Worm (Caenorhabditis elegans): ENCODE data around the gene klp-3.

Gene klp-3

DNA sequence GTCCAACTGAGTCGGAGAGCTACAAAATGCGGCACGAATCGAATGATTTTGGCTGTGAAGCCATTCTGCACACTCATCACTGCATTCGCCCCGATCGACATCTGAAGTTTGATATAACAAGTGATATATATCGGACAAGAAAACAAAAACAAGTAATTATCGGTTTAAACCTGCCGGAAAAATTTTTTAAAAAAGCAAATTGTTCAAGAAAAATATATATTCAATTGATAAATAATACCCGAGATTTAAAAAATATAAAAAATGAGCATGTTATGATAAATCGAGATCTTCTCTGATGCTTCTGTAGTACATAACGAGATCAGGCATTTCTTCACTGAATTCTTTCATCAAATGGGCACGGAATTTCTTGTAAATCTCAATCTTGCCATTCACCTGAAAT, 11.5 kb downstream of the klp-3 start, which contains the start of gene T09A5.5:
Gene T09A5.5, minus strand, starts transcription at position 101 of the 400 bp plus-strand sequence.
- no peak for TF ChIP-seq scrt-1 (GFP tag; IDR thresholded peaks at IDR 0.05)
- no peak for TF ChIP-seq ets-7 (tag; optimal IDR thresholded peaks at IDR 0.05)
- no peak for TF ChIP-seq ceh-36 (tag; optimal IDR thresholded peaks at IDR 0.05)
- TF ChIP-seq aly-1 (tag; optimal IDR thresholded peaks at IDR 0.05): no peak
- no peak for TF ChIP-seq ama-1 (optimal IDR thresholded peaks at IDR 0.05)
- no peak for TF ChIP-seq hnd-1 (tag; optimal IDR thresholded peaks at IDR 0.05)
- no peak for TF ChIP-seq hmg-4 (GFP tag; optimal IDR thresholded peaks at IDR 0.05)
- TF ChIP-seq hmbx-1 (tag; optimal IDR thresholded peaks at IDR 0.05): no peak
- TF ChIP-seq pes-1 (GFP tag; IDR thresholded peaks at IDR 0.05): no peak
- no peak for TF ChIP-seq B0310.2 (tag; optimal IDR thresholded peaks at IDR 0.05)
- TF ChIP-seq tra-4 (tag; optimal IDR thresholded peaks at IDR 0.05): no peak
- no peak for TF ChIP-seq tbx-37 (GFP tag; conservative IDR thresholded peaks at IDR 0.05)
- no peak for TF ChIP-seq flt-1 (GFP tag; IDR thresholded peaks at IDR 0.05)
- no peak for TF ChIP-seq ceh-13 (GFP tag; optimal IDR thresholded peaks at IDR 0.05)

DNA sequence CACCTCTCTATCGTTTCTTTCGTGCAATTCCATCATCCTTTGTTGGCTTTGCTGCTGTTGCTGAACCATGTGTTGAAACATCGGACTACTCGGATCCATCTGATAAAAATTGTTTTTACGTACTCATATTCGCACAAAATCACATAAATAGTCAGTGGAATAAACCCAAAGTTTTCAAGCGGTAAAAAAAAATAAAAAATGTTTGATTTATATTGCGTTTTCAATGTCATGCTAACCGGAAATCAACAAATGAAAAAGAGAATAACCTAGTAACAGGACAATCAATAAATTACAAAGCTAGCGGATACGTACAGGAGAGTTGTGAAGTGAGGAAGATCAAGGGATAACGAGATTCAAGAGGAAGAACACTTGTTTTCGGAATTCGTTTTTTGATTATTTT, 12.8 kb downstream of the klp-3 start, which contains the start of gene mdt-10:
Gene mdt-10, minus strand, starts transcription at position 101 of the 400 bp plus-strand sequence.
- TF ChIP-seq tra-4 (tag; optimal IDR thresholded peaks at IDR 0.05): no peak
- no peak for TF ChIP-seq hmg-4 (GFP tag; optimal IDR thresholded peaks at IDR 0.05)
- TF ChIP-seq hmbx-1 (tag; optimal IDR thresholded peaks at IDR 0.05): no peak
- no peak for TF ChIP-seq flt-1 (GFP tag; IDR thresholded peaks at IDR 0.05)
- no peak for TF ChIP-seq B0310.2 (tag; optimal IDR thresholded peaks at IDR 0.05)
- no peak for TF ChIP-seq ceh-13 (GFP tag; optimal IDR thresholded peaks at IDR 0.05)
- TF ChIP-seq scrt-1 (GFP tag; IDR thresholded peaks at IDR 0.05): no peak

DNA sequence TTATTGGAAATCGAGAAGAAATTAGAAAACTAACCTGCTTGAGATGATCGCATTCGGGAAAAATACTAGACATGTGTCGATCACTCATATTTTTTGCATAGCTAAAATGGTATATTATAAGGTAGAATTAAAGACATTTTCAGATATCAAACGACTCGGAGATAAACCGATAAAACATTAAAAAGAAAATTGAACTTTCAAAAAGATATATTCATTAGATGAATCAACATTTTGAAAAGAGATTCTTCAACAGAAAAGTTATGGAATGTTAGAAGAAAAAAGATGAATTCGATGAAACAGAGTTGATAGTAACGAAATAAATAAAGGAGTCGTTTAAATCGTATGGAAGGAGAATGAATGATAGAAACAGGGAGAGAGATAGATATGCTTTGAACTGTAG, 13.5 kb downstream of the klp-3 start, which contains the start of gene mdmh-35:
Gene mdmh-35, minus strand, starts transcription at position 101 of the 400 bp plus-strand sequence.
- TF ChIP-seq hnd-1 (tag; optimal IDR thresholded peaks at IDR 0.05) (no peak), tbx-37 (GFP tag; conservative IDR thresholded peaks at IDR 0.05) (no peak), aly-1 (tag; optimal IDR thresholded peaks at IDR 0.05) (no peak), hmg-4 (GFP tag; optimal IDR thresholded peaks at IDR 0.05) (no peak)

DNA sequence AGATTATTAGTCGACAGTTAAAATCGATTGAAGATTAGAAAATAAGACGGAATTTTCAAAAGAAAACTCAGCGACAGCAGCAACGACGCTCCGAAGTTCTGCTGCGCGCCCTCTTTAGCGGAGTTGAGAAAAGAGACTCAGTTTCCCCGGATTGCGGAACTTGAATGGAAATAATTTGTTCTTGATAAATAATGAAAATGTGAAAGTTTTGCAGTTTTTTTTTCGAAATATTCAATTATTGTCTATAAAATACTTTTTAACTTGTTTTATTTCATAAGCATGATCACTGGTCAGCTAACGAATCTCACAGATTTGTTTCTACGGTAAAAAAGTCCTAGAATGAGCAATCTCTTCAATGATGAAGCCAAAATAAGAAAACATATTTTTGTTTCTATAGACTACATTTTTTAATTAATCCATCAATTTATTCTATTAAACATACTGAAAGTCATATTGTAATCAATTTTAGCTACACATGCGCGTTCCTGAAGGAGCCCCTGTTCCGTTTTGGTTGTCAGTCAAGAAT, 15.4 kb downstream of the klp-3 start, which contains the start of the genes cec-3 and T09A5.15:
Gene cec-3, minus strand, starts transcription at position 116 of the 526 bp plus-strand sequence.
Gene T09A5.15, plus strand, starts transcription at position 476 of the 526 bp plus-strand sequence.
- TF ChIP-seq ets-7 (tag; optimal IDR thresholded peaks at IDR 0.05): no peak
- TF ChIP-seq pes-1 (GFP tag; IDR thresholded peaks at IDR 0.05): no peak
- TF ChIP-seq F13C5.2 (tag; optimal IDR thresholded peaks at IDR 0.05): peak; percentile 63
- TF ChIP-seq B0310.2 (tag; optimal IDR thresholded peaks at IDR 0.05): no peak

DNA sequence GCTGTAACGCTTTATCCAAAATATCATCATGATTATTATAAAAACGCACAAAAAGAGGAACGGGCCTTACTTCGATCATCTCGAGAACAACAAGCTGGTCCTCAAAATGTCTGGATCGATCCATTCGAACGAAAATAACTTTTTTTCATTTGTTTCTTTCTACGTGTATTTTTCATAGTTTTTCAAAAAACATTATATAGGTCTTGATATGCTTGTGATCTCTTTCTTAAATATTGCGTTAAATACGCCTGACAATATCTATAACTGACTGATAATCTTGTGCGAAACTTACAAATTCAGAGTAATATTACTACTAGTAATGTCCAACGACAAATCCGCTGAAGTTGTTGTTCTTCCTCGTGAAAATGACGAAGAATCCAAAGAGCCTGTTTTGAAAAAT, 15.9 kb downstream of the klp-3 start, which contains the start of gene sds-22:
Gene sds-22, plus strand, starts transcription at position 301 of the 400 bp plus-strand sequence.
- TF ChIP-seq hnd-1 (tag; optimal IDR thresholded peaks at IDR 0.05) (no peak), tbx-37 (GFP tag; conservative IDR thresholded peaks at IDR 0.05) (no peak), pes-1 (GFP tag; IDR thresholded peaks at IDR 0.05) (no peak), scrt-1 (GFP tag; IDR thresholded peaks at IDR 0.05) (no peak), tra-4 (tag; optimal IDR thresholded peaks at IDR 0.05) (no peak), B0310.2 (tag; optimal IDR thresholded peaks at IDR 0.05) (no peak), tbx-11 (GFP tag; IDR thresholded peaks at IDR 0.05) (no peak), hmbx-1 (tag; optimal IDR thresholded peaks at IDR 0.05) (no peak), hmg-4 (GFP tag; optimal IDR thresholded peaks at IDR 0.05) (no peak), ama-1 (optimal IDR thresholded peaks at IDR 0.05) (no peak), flt-1 (GFP tag; IDR thresholded peaks at IDR 0.05) (no peak), F13C5.2 (tag; optimal IDR thresholded peaks at IDR 0.05) (no peak), ceh-13 (GFP tag; optimal IDR thresholded peaks at IDR 0.05) (no peak)

DNA sequence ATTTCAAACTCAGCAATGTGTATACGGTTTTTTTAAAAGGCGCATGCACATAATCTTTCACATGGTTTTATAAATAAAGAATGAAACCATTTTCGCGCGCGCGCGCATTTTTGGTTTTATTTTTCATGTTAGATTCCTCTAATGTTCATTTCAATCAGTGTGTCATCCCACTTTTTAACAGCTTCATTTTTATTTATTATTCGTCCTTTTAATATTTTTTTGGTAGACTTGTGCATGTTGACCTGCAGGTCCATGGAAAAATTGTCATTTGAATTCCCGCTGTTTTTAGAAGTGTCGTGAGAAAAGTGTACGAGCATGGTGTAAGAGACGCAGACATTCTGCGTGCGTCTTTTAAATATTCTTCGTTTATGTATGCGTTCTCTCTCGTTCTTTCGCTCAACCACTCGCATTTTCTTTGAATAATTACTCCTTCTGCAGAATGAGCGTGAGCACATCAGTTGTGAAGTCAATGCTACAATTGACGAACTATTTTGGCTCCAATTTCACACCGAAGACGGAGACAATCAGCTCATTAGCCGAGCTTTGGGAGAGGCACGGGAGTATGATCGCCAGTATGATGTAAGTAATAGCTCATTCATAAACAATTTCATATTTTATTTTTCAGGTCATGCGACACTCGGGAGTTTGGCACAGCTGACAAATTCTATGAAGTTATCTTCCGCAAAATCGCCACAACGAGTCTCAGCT, 18.2 kb downstream of the klp-3 start, which contains the start of gene lin-5:
Gene lin-5, plus strand, starts transcription at position 354 of the 708 bp plus-strand sequence.
- TF ChIP-seq hmg-4 (GFP tag; optimal IDR thresholded peaks at IDR 0.05) (no peak), F13C5.2 (tag; optimal IDR thresholded peaks at IDR 0.05) (peak; percentile 26), ceh-36 (tag; optimal IDR thresholded peaks at IDR 0.05) (no peak)

DNA sequence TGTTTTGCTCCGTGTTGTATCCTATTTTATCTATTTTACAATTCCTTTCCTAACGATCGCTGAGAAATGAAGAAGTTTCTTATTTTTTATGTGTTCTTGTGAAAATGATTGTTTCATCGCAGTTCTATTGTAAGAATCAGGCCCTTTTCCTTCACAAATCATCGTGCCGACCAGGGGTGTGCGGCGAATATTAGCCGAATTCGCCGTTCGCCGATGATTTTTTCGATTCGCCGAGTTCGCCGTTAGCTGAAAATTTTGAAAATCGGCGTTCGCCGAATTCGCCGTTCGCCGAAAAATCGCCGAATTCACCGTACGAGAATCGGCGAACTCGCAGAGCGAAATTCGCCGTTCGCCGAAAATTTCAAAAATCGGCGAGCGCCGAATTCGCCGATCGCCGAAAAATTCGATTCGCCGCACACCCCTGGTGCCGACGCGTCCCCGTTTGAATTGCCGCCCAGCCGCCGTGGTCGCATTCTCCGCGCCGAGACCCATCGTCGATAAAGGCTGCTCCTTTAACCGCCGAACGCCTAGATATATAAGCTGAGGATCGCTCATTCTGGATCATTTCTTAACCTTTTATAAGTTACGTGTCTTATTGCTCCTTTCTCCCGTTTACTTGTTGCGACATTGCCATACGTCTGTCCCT, 21.4 kb downstream of the klp-3 start:
- TF ChIP-seq pes-1 (GFP tag; IDR thresholded peaks at IDR 0.05) (peak; percentile 57; the same call in 1 of the 2 replicates), F13C5.2 (tag; optimal IDR thresholded peaks at IDR 0.05) (no peak)

DNA sequence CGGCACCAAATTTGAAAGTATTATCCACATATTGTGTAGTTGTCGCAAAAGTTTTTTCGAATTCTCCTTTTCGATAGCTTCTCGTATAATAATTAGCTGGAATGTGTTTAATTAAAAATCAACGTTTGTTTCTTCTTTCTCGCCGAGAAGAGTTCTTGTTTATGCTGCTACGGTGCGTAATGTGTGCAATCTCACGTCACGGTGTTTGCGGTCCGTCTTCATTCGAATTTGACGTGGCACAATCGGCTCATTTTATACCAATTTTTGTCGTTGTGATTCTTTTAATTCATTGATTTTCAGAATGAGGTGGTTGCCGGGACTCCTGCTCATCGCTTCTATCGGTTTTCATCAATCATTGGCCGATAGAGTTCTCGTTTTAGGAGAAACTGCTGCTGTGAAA, 22.1 kb downstream of the klp-3 start, which contains the start of gene ostb-1:
Gene ostb-1, plus strand, starts transcription at position 301 of the 400 bp plus-strand sequence.
- TF ChIP-seq B0310.2 (tag; optimal IDR thresholded peaks at IDR 0.05): no peak
- TF ChIP-seq sea-1 (GFP tag; conservative IDR thresholded peaks at IDR 0.05): no peak
- no peak for TF ChIP-seq aly-1 (tag; optimal IDR thresholded peaks at IDR 0.05)
- TF ChIP-seq tra-4 (tag; optimal IDR thresholded peaks at IDR 0.05): no peak

All from whole organism, early embryonic.